Fruit fly (Drosophila melanogaster) S2 (cell line): Measurements from ENCODE around the gene CG13947.
A peak's percentile ranks its signal among the peaks of the same experiment; 100 is the strongest.

Source experiments
- CG8478 ChIP-seq: fragments of >200 bp; optimal IDR thresholded peaks from 2 replicates; lab custom pipeline; 2018
- CTCF ChIP-seq, 2 experiments: fragments of >200 bp; optimal IDR thresholded peaks; 2 replicates each; lab custom pipeline; 2018

Gene CG13947

dm6 chr2L:779123-779584 is at the start of gene CG13947:
CG13947 (plus strand) TSS chr2L:779173.
- TF ChIP-seq CG8478 (lab: Kevin White, UChicago) (no peak), CTCF (optimal IDR thresholded peaks at IDR 0.05; lab: Kevin White, UChicago) (no peak)

- TF ChIP-seq CG8478 (lab: Kevin White, UChicago) (no peak), CTCF (optimal IDR thresholded peaks at IDR 0.05; lab: Kevin White, UChicago) (no peak)
Observed at dm6 chr2L:732105-732504, 46.9 kb upstream of the CG13947 start.

- TF ChIP-seq CTCF (optimal IDR thresholded peaks at IDR 0.05; lab: Kevin White, UChicago): no peak
- no peak for TF ChIP-seq CG8478 (lab: Kevin White, UChicago)
Observed at dm6 chr2L:734120-734519, 44.9 kb upstream of the CG13947 start.

- TF ChIP-seq CG8478 (lab: Kevin White, UChicago): no peak
- TF ChIP-seq CTCF (optimal IDR thresholded peaks at IDR 0.05; lab: Kevin White, UChicago): no peak
Observed at dm6 chr2L:735772-736171, 43.2 kb upstream of the CG13947 start.

dm6 chr2L:740031-740430 is 38.9 kb upstream of the CG13947 start:
- TF ChIP-seq CTCF (optimal IDR thresholded peaks at IDR 0.05; lab: Kevin White, UChicago): peak; percentile 96 to 98
- TF ChIP-seq CG8478 (lab: Kevin White, UChicago): no peak

- TF ChIP-seq CG8478 (lab: Kevin White, UChicago) (no peak), CTCF (optimal IDR thresholded peaks at IDR 0.05; lab: Kevin White, UChicago) (no peak)
Observed at dm6 chr2L:744295-744694, 34.7 kb upstream of the CG13947 start, which contains the start of gene Eaat2. Eaat2 (minus strand) TSS chr2L:744395.

dm6 chr2L:745785-746184 is 33.2 kb upstream of the CG13947 start:
- TF ChIP-seq CTCF (optimal IDR thresholded peaks at IDR 0.05; lab: Kevin White, UChicago) (peak in 1 of 2 experiments; percentile 0), CG8478 (lab: Kevin White, UChicago) (no peak)

dm6 chr2L:749645-750044 is 29.3 kb upstream of the CG13947 start, which contains the start of gene GABA-B-R3:
GABA-B-R3 (plus strand) TSS chr2L:749945.
- no peak for TF ChIP-seq CG8478 (lab: Kevin White, UChicago)
- no peak for TF ChIP-seq CTCF (optimal IDR thresholded peaks at IDR 0.05; lab: Kevin White, UChicago)

dm6 chr2L:750299-750698 is 28.7 kb upstream of the CG13947 start:
- TF ChIP-seq CG8478 (lab: Kevin White, UChicago) (no peak), CTCF (optimal IDR thresholded peaks at IDR 0.05; lab: Kevin White, UChicago) (no peak)

- TF ChIP-seq CG8478 (lab: Kevin White, UChicago): no peak
Observed at dm6 chr2L:773247-773646, 5.7 kb upstream of the CG13947 start, which contains the start of gene CG12506. CG12506 (plus strand) TSS chr2L:773547.

- no peak for TF ChIP-seq CTCF (optimal IDR thresholded peaks at IDR 0.05; lab: Kevin White, UChicago)
- TF ChIP-seq CG8478 (lab: Kevin White, UChicago): no peak
Observed at dm6 chr2L:776236-776635, 2.7 kb upstream of the CG13947 start, which contains the start of gene CG13946. CG13946 (plus strand) TSS chr2L:776536.

- TF ChIP-seq CG8478 (lab: Kevin White, UChicago) (no peak), CTCF (optimal IDR thresholded peaks at IDR 0.05; lab: Kevin White, UChicago) (no peak)
Observed at dm6 chr2L:780182-780581, 1.2 kb downstream of the CG13947 start, which contains the start of gene Gr21a. Gr21a (plus strand) TSS chr2L:780482.

dm6 chr2L:780851-781250 is 1.9 kb downstream of the CG13947 start:
- no peak for TF ChIP-seq CG8478 (lab: Kevin White, UChicago)
- no peak for TF ChIP-seq CTCF (optimal IDR thresholded peaks at IDR 0.05; lab: Kevin White, UChicago)

- TF ChIP-seq CTCF (optimal IDR thresholded peaks at IDR 0.05; lab: Kevin White, UChicago) (no peak), CG8478 (lab: Kevin White, UChicago) (no peak)
Observed at dm6 chr2L:784036-784435, 5.1 kb downstream of the CG13947 start, which contains the start of gene CG3544. CG3544 (plus strand) TSS chr2L:784336.

- no peak for TF ChIP-seq CTCF (optimal IDR thresholded peaks at IDR 0.05; lab: Kevin White, UChicago)
- TF ChIP-seq CG8478 (lab: Kevin White, UChicago): no peak
Observed at dm6 chr2L:789966-790365, 11.0 kb downstream of the CG13947 start.

dm6 chr2L:790698-791097 is 11.7 kb downstream of the CG13947 start, which contains the start of gene Pkg21D:
Pkg21D (minus strand) TSS chr2L:790798.
- TF ChIP-seq CG8478 (lab: Kevin White, UChicago) (no peak), CTCF (optimal IDR thresholded peaks at IDR 0.05; lab: Kevin White, UChicago) (no peak)
